Worm (Caenorhabditis elegans) whole organism, L2 larva: ENCODE results near the gene F14E5.8.

Source experiments
- lin-39 ChIP-seq: fragments of 150-350 bp; optimal IDR thresholded peaks from 2 replicates; lab custom pipeline; 2014; ENCODE audit warnings: missing biosample characterization, missing genetic modification reagents, missing genetic modification characterization
- mab-5 ChIP-seq: fragments of 150-350 bp; optimal IDR thresholded peaks from 2 replicates; lab custom pipeline; 2014; ENCODE audit warnings: missing biosample characterization, missing genetic modification characterization
- nhr-237 ChIP-seq: fragments of 150-350 bp; optimal IDR thresholded peaks from 2 replicates; lab custom pipeline; 2014; ENCODE audit warnings: missing biosample characterization, missing genetic modification characterization
- ztf-1 ChIP-seq: fragments of 200-800 bp; sonication (Bioruptor generic); conservative IDR thresholded peaks from 2 replicates; pipeline ENCODE4 v1.3.6; 2022; ENCODE audit warnings: missing genetic modification characterization, missing compliant biosample characterization
- ztf-4 ChIP-seq: fragments of 150-350 bp; optimal IDR thresholded peaks from 2 replicates; lab custom pipeline; 2014; ENCODE audit warnings: missing biosample characterization, missing genetic modification characterization

ce11 chrII:8388001-8388513, 31.8 kb upstream of the F14E5.8 start, which contains the start of gene drd-1:
- TF ChIP-seq ztf-1 = no peak
- TF ChIP-seq nhr-237 (tag; lab: Kevin White, UChicago) = no peak
- no peak for TF ChIP-seq ztf-4
- no peak for TF ChIP-seq lin-39 (tag; lab: Kevin White, UChicago)
- no peak for TF ChIP-seq mab-5 (tag; lab: Kevin White, UChicago)
